Worm (Caenorhabditis elegans): ENCODE results near the gene ZK686.6.

DNA sequence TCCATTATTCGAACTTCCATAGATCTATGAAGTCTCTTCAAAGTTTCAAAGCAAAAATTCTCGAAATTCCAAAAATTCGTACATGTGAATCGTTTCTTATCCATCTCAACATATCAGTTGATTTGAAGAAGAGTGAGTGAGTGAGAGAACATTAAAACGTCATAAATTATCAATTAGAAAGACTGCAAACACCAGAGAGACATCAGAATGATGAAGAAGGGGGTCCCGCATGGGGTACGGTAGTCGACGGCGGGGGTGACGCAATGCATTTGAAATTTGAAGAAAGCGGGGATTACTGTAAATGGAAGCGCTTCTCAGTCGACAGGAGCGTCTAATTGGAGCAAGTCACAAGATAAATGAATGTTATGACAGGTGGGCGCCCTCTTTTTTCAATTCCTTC, 17.7 kb upstream of the ZK686.6 start:
- TF ChIP-seq ceh-62 (tag; optimal IDR thresholded peaks at IDR 0.05) (no peak), lin-39 (tag; optimal IDR thresholded peaks at IDR 0.05) (no peak), nhr-111 (GFP tag; optimal IDR thresholded peaks at IDR 0.05) (no peak), snpc-4 (tag; optimal IDR thresholded peaks at IDR 0.05) (no peak), nhr-6 (tag; optimal IDR thresholded peaks at IDR 0.05) (no peak), saeg-2 (GFP tag; IDR thresholded peaks at IDR 0.05) (no peak), pqm-1 (tag; optimal IDR thresholded peaks at IDR 0.05) (no peak)

Measured in whole organism, L4 larva.